Worm (Caenorhabditis elegans): ENCODE data around the gene memi-2.

memi-2 gene

DNA sequence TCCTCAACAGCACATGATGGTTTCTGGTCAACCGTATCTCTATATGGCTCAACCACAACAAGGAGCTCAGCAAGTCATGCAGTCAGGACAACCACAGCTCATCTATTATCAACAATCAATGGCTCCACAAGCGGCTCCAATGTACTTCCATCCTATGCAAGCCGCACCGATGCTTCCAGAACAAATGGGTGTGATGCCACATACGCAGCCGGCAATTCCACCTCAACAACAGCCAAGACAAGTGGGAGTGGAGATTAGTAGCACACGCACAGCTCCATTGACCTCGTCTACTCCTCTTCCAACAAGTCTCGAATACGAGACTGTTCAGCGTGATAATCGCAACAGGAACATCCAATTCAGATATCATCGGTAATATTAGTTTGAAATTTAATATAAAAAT is 46.3 kb downstream of the memi-2 start:
- TF ChIP-seq F49E8.2 (tag; optimal IDR thresholded peaks at IDR 0.05; ENCODE audit: insufficient read depth) = no peak
- no peak for TF ChIP-seq egrh-3 (GFP tag; IDR thresholded peaks at IDR 0.05)
- no peak for TF ChIP-seq Y79H2A.3 (GFP tag; conservative IDR thresholded peaks at IDR 0.05)
- TF ChIP-seq Y56A3A.18 (GFP tag; IDR thresholded peaks at IDR 0.05) = no peak
- no peak for TF ChIP-seq let-526 (GFP tag; IDR thresholded peaks at IDR 0.05)
- TF ChIP-seq gei-17 (GFP tag; optimal IDR thresholded peaks at IDR 0.05) = no peak
- TF ChIP-seq tlf-1 (GFP tag; optimal IDR thresholded peaks at IDR 0.05) = no peak
- TF ChIP-seq B0019.2 (GFP tag; conservative IDR thresholded peaks at IDR 0.05) = no peak
- TF ChIP-seq B0261.1 (tag; optimal IDR thresholded peaks at IDR 0.05) = no peak
- no peak for TF ChIP-seq nhr-80 (tag; optimal IDR thresholded peaks at IDR 0.05)
- no peak for TF ChIP-seq lin-54 (GFP tag; optimal IDR thresholded peaks at IDR 0.05)
- no peak for TF ChIP-seq rec-8 (tag; optimal IDR thresholded peaks at IDR 0.05)
- no peak for TF ChIP-seq ztf-26 (tag; optimal IDR thresholded peaks at IDR 0.05)

DNA sequence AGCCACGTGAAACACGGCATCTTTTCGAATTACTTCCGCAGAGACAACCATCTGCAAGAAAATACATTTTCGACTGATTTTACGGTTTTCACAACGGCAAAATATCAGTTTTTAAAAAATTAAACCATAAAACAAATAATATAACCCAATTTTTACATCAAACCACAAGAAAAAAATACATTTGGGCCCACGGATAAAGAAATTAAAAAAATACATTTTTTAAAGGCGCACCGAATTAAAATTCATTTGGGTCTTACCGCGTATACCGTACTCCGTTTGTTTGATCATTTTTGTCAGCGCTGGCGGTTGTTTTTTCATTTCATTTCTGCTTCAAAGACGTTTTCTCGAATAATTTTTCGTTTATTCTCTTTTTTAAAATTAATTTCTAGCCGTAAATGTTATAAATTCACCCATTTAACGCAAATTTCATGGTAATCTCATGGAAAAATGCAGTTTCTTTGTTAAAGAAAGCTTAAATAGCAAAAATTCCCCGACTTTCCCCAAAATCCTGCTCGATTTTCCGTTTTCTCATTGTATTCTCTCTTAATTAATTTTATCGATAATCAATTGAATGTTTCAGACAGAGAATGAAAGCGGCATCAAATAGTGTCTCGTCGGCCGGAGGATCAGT is 47.0 kb downstream of the memi-2 start, which contains the start of the genes rec-8 and mex-5:
TSS of gene rec-8 (minus strand) at position 51 of the 631 bp plus-strand sequence.
TSS of gene mex-5 (plus strand) at position 581 of the 631 bp plus-strand sequence.
- no peak for TF ChIP-seq sea-2 (GFP tag; IDR thresholded peaks at IDR 0.05)
- TF ChIP-seq dpl-1 (GFP tag; optimal IDR thresholded peaks at IDR 0.05) = peak; percentile 92
- peak; percentile 97 for TF ChIP-seq lsl-1 (GFP tag; optimal IDR thresholded peaks at IDR 0.05)
- TF ChIP-seq xnd-1 (tag; optimal IDR thresholded peaks at IDR 0.05) = peak; percentile 93
- peak; percentile 47; the same call in 1 of the 2 replicates for TF ChIP-seq hmg-1.2 (GFP tag; IDR thresholded peaks at IDR 0.05)
- peak; percentile 89 for TF ChIP-seq D2030.7 (GFP tag; IDR thresholded peaks at IDR 0.05)
- TF ChIP-seq nhr-120 (GFP tag; IDR thresholded peaks at IDR 0.05) = no peak
- peak; percentile 96 for TF ChIP-seq hsf-1 (GFP tag; IDR thresholded peaks at IDR 0.05)
- no peak for TF ChIP-seq F52B5.7 (tag; optimal IDR thresholded peaks at IDR 0.05)
- peak; percentile 95 for TF ChIP-seq F49E8.2 (tag; optimal IDR thresholded peaks at IDR 0.05; ENCODE audit: insufficient read depth)
- no peak for TF ChIP-seq ztf-3 (GFP tag; optimal IDR thresholded peaks at IDR 0.05)
- TF ChIP-seq K11D2.4 (GFP tag; IDR thresholded peaks at IDR 0.05) = no peak
- no peak for TF ChIP-seq Y67H2A.10 (GFP tag; conservative IDR thresholded peaks at IDR 0.05)
- TF ChIP-seq die-1 (tag; optimal IDR thresholded peaks at IDR 0.05) = no peak
- no peak for TF ChIP-seq C06A6.2 (GFP tag; conservative IDR thresholded peaks at IDR 0.05)
- TF ChIP-seq dpff-1 (tag; optimal IDR thresholded peaks at IDR 0.05) = no peak
- TF ChIP-seq lir-1 (GFP tag; conservative IDR thresholded peaks at IDR 0.05) = peak; percentile 7; the same call in 1 of the 2 replicates
- no peak for TF ChIP-seq ceh-100 (GFP tag; IDR thresholded peaks at IDR 0.05)
- TF ChIP-seq ekl-4 (GFP tag; IDR thresholded peaks at IDR 0.05) = peak; percentile 64; the same call in 1 of the 2 replicates
- TF ChIP-seq ets-4 (GFP tag; optimal IDR thresholded peaks at IDR 0.05) = no peak
- TF ChIP-seq B0336.3 (GFP tag; IDR thresholded peaks at IDR 0.05) = peak; percentile 42; the same call in 1 of the 2 replicates
- peak; percentile 98 for TF ChIP-seq F33H1.4 (GFP tag; IDR thresholded peaks at IDR 0.05)
- no peak for TF ChIP-seq Y79H2A.3 (GFP tag; conservative IDR thresholded peaks at IDR 0.05)
- peak; percentile 97 for TF ChIP-seq snpc-3.4 (tag; optimal IDR thresholded peaks at IDR 0.05)
- TF ChIP-seq hmg-20 (GFP tag; IDR thresholded peaks at IDR 0.05) = no peak
- TF ChIP-seq rcor-1 (GFP tag; IDR thresholded peaks at IDR 0.05) = peak; percentile 28; the same call in 1 of the 2 replicates
- no peak for TF ChIP-seq chd-7 (tag; optimal IDR thresholded peaks at IDR 0.05)
- TF ChIP-seq dox-1 (GFP tag; IDR thresholded peaks at IDR 0.05) = peak; percentile 57; the same call in 1 of the 2 replicates
- no peak for TF ChIP-seq unc-62 (GFP tag; optimal IDR thresholded peaks at IDR 0.05)
- TF ChIP-seq F57C9.4 (tag; optimal IDR thresholded peaks at IDR 0.05) = no peak
- no peak for TF ChIP-seq F39B2.1 (GFP tag; IDR thresholded peaks at IDR 0.05)
- TF ChIP-seq attf-5 (GFP tag; optimal IDR thresholded peaks at IDR 0.05) = no peak
- TF ChIP-seq bed-2 (GFP tag; IDR thresholded peaks at IDR 0.05) = no peak
- TF ChIP-seq ztf-25 (GFP tag; IDR thresholded peaks at IDR 0.05) = 0 out of 2 replicates have a peak, but pooled peaks have one; percentile 52
- no peak for TF ChIP-seq egrh-3 (GFP tag; IDR thresholded peaks at IDR 0.05)
- TF ChIP-seq hrde-1 (tag; optimal IDR thresholded peaks at IDR 0.05; ENCODE audit: borderline replicate concordance) = no peak
- peak; percentile 94 for TF ChIP-seq madf-8 (GFP tag; conservative IDR thresholded peaks at IDR 0.05)

Data from whole organism, young adult.